Fruit fly (Drosophila melanogaster): ENCODE results near the gene RpL30.

The RpL30 gene

dm6 chr2L:19014032-19014880, 5.2 kb upstream of the RpL30 start (continued):
- TF ChIP-seq CG15336 (GFP tag; IDR thresholded peaks at IDR 0.05) = peak; percentile 47
- TF ChIP-seq Ets21C (GFP tag; optimal IDR thresholded peaks at IDR 0.05) = no peak
- TF ChIP-seq lz (GFP tag; optimal IDR thresholded peaks at IDR 0.05) = peak; percentile 22
- no peak for TF ChIP-seq CG6163 (GFP tag; IDR thresholded peaks at IDR 0.05)
- peak; percentile 23 for TF ChIP-seq fd59A (GFP tag; optimal IDR thresholded peaks at IDR 0.05)
- peak; percentile 23 for TF ChIP-seq fkh (GFP tag; optimal IDR thresholded peaks at IDR 0.05)
- TF ChIP-seq dac (GFP tag; optimal IDR thresholded peaks at IDR 0.05) = no peak
- TF ChIP-seq vri (GFP tag; optimal IDR thresholded peaks at IDR 0.05) = no peak
- TF ChIP-seq cyc (GFP tag; optimal IDR thresholded peaks at IDR 0.05) = peak; percentile 11
- no peak for TF ChIP-seq Blimp-1 (GFP tag; optimal IDR thresholded peaks at IDR 0.05)
- TF ChIP-seq Sox15 (GFP tag; optimal IDR thresholded peaks at IDR 0.05) = no peak
- peak; percentile 19 for TF ChIP-seq pdm3 (GFP tag; optimal IDR thresholded peaks at IDR 0.05)
- TF ChIP-seq acj6 (GFP tag; optimal IDR thresholded peaks at IDR 0.05) = peak; percentile 49
- peak; percentile 27 for TF ChIP-seq Sox102F (GFP tag; optimal IDR thresholded peaks at IDR 0.05)
- peak; percentile 40; the same call in 1 of the 3 replicates for TF ChIP-seq CG8119 (GFP tag; IDR thresholded peaks at IDR 0.05)
- TF ChIP-seq Smox (GFP tag; optimal IDR thresholded peaks at IDR 0.05) = peak; percentile 28
- TF ChIP-seq Lpt (GFP tag; optimal IDR thresholded peaks at IDR 0.05) = no peak
- TF ChIP-seq net (GFP tag; optimal IDR thresholded peaks at IDR 0.05) = no peak
- TF ChIP-seq CG11902 (GFP tag; optimal IDR thresholded peaks at IDR 0.05) = no peak

dm6 chr2L:19012776-19013328, 3.7 kb upstream of the RpL30 start:
- peak; percentile 9 for TF ChIP-seq svp (GFP tag)
- TF ChIP-seq salr (GFP tag; optimal IDR thresholded peaks at IDR 0.05) = no peak

dm6 chr2L:19011895-19012645, 3.0 kb upstream of the RpL30 start:
- TF ChIP-seq CG10631 (GFP tag; optimal IDR thresholded peaks at IDR 0.05) (peak; percentile 73), CG6792 (GFP tag; optimal IDR thresholded peaks at IDR 0.05) (peak; percentile 75), Eip78C (GFP tag) (peak; percentile 88), CG8319 (GFP tag; optimal IDR thresholded peaks at IDR 0.05) (peak; percentile 51), Hr38 (GFP tag; optimal IDR thresholded peaks at IDR 0.05) (no peak), Sox14 (GFP tag; optimal IDR thresholded peaks at IDR 0.05) (peak; percentile 75), OdsH (GFP tag; optimal IDR thresholded peaks at IDR 0.05) (peak; percentile 74), acj6 (GFP tag; optimal IDR thresholded peaks at IDR 0.05) (peak; percentile 70), Sox15 (GFP tag; optimal IDR thresholded peaks at IDR 0.05) (peak; percentile 62), lz (GFP tag; optimal IDR thresholded peaks at IDR 0.05) (peak; percentile 80), Hr39 (GFP tag; optimal IDR thresholded peaks at IDR 0.05) (peak; percentile 80), Hr4 (GFP tag; optimal IDR thresholded peaks at IDR 0.05) (peak; percentile 75), Ets96B (tag; optimal IDR thresholded peaks at IDR 0.05) (peak; percentile 78), esn (GFP tag; optimal IDR thresholded peaks at IDR 0.05) (peak; percentile 77), CG8119 (GFP tag; IDR thresholded peaks at IDR 0.05) (peak; percentile 70), Sox102F (GFP tag; optimal IDR thresholded peaks at IDR 0.05) (peak; percentile 71), Ets21C (GFP tag; optimal IDR thresholded peaks at IDR 0.05) (peak; percentile 61), fd59A (GFP tag; optimal IDR thresholded peaks at IDR 0.05) (peak; percentile 60), CG6854 (GFP tag; optimal IDR thresholded peaks at IDR 0.05) (no peak), Lpt (GFP tag; optimal IDR thresholded peaks at IDR 0.05) (peak; percentile 8), CG11902 (GFP tag; optimal IDR thresholded peaks at IDR 0.05) (peak; percentile 66), spab (GFP tag; optimal IDR thresholded peaks at IDR 0.05) (peak; percentile 67), CG6276 (GFP tag; optimal IDR thresholded peaks at IDR 0.05) (peak; percentile 57), CG11762 (GFP tag; optimal IDR thresholded peaks at IDR 0.05; ENCODE audit: insufficient read depth) (peak; percentile 44), Eip93F (GFP tag; optimal IDR thresholded peaks at IDR 0.05) (no peak), CG34406 (GFP tag; optimal IDR thresholded peaks at IDR 0.05) (peak; percentile 60), achi (GFP tag; optimal IDR thresholded peaks at IDR 0.05) (peak; percentile 71), CG15336 (GFP tag; IDR thresholded peaks at IDR 0.05) (peak; percentile 63), CG6163 (GFP tag; IDR thresholded peaks at IDR 0.05) (peak; percentile 80), CG7368 (GFP tag; optimal IDR thresholded peaks at IDR 0.05) (peak; percentile 63), Blimp-1 (GFP tag; optimal IDR thresholded peaks at IDR 0.05) (no peak), CG4318 (GFP tag; optimal IDR thresholded peaks at IDR 0.05) (no peak), Smox (GFP tag; optimal IDR thresholded peaks at IDR 0.05) (peak; percentile 63), Eip75B (GFP tag; optimal IDR thresholded peaks at IDR 0.05) (peak; percentile 73), dac (GFP tag; optimal IDR thresholded peaks at IDR 0.05) (no peak), vri (GFP tag; optimal IDR thresholded peaks at IDR 0.05) (peak; percentile 54), fkh (GFP tag; optimal IDR thresholded peaks at IDR 0.05) (peak; percentile 15)
